Fruit fly (Drosophila melanogaster) whole organism, wandering third instar larva: ENCODE measurements around the gene CG8043.

Experiments
- Abd-B ChIP-seq: fragments of >200 bp; optimal IDR thresholded peaks from 2 replicates; lab custom pipeline; 2017; ENCODE audit warnings: missing biosample characterization, missing genetic modification characterization
- CG32264 ChIP-seq: fragments of 200-800 bp; sonication (Bioruptor generic); optimal IDR thresholded peaks from 2 replicates; lab custom pipeline; 2016; ENCODE audit warnings: missing biosample characterization, missing genetic modification characterization
- HLH106 ChIP-seq: fragments of 200-800 bp; optimal IDR thresholded peaks from 3 replicates; lab custom pipeline; 2019; ENCODE audit warnings: missing biosample characterization, mild to moderate bottlenecking, missing genetic modification characterization, moderate library complexity
- Hr78 ChIP-seq: fragments of >200 bp; optimal IDR thresholded peaks from 2 replicates; lab custom pipeline; 2017; ENCODE audit warnings: missing biosample characterization, missing genetic modification characterization
- brk ChIP-seq: fragments of 200-800 bp; sonication (Bioruptor generic); optimal IDR thresholded peaks from 2 replicates; lab custom pipeline; 2016; ENCODE audit warnings: missing biosample characterization, mild to moderate bottlenecking, missing genetic modification characterization
- dmrt93B ChIP-seq: fragments of 200-800 bp; sonication (Bioruptor generic); optimal IDR thresholded peaks from 2 replicates; lab custom pipeline; 2018; ENCODE audit warnings: missing biosample characterization, mild to moderate bottlenecking, missing genetic modification characterization
- pan ChIP-seq: fragments of >200 bp; optimal IDR thresholded peaks from 2 replicates; lab custom pipeline; 2017
- psq ChIP-seq: fragments of 200-800 bp; sonication (Bioruptor generic); optimal IDR thresholded peaks from 3 replicates; lab custom pipeline; 2017; ENCODE audit warnings: missing biosample characterization, mild to moderate bottlenecking, missing genetic modification characterization, moderate library complexity

dm6 chr3R:8686446-8686845 lies 9.7 kb downstream of the CG8043 start:
- no peak for TF ChIP-seq dmrt93B (GFP tag; lab: Kevin White, UChicago)
- TF ChIP-seq Hr78 (GFP tag; lab: Kevin White, UChicago): no peak
- no peak for TF ChIP-seq HLH106 (tag; lab: Kevin White, UChicago)
- no peak for TF ChIP-seq pan (lab: Kevin White, UChicago)
- no peak for TF ChIP-seq brk (GFP tag; lab: Kevin White, UChicago)
- no peak for TF ChIP-seq CG32264 (GFP tag; lab: Kevin White, UChicago)
- no peak for TF ChIP-seq Abd-B (GFP tag; lab: Kevin White, UChicago)
- no peak for TF ChIP-seq psq (GFP tag; lab: Kevin White, UChicago)
